Worm (Caenorhabditis elegans): Measurements from ENCODE around the gene str-86.

str-86 gene

ce11 chrV:8985740-8986139 lies 2.2 kb upstream of the str-86 start, which contains the start of gene str-85:
Gene str-85 (minus strand): TSS chrV:8985840.
- no peak for TF ChIP-seq flt-1 (GFP tag; IDR thresholded peaks at IDR 0.05)
- no peak for TF ChIP-seq T22C8.4 (GFP tag; IDR thresholded peaks at IDR 0.05)

DNA sequence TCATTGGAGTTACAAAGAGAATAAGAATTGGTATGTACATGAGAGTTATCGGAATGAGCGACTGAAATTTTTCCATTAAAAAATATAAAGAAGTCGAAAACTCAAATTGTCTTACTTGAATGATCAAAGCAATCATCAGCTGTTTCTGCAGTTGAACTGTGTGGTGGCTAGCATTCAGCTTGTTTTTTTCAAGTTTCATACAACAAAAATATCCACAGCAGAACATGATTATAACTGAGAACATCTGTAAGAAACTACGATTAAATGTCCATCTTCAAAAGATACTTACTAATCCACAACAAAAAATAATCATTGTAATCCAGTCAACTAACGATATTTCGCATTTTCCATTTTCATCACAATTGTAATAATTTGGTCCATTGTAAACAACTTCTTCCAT lies 1.3 kb upstream of the str-86 start:
- no peak for TF ChIP-seq ref-1 (GFP tag; conservative IDR thresholded peaks at IDR 0.05)
- no peak for TF ChIP-seq ztf-23 (GFP tag; IDR thresholded peaks at IDR 0.05)
- TF ChIP-seq cog-1 (tag; optimal IDR thresholded peaks at IDR 0.05), result no peak
- no peak for TF ChIP-seq flt-1 (GFP tag; IDR thresholded peaks at IDR 0.05)

DNA sequence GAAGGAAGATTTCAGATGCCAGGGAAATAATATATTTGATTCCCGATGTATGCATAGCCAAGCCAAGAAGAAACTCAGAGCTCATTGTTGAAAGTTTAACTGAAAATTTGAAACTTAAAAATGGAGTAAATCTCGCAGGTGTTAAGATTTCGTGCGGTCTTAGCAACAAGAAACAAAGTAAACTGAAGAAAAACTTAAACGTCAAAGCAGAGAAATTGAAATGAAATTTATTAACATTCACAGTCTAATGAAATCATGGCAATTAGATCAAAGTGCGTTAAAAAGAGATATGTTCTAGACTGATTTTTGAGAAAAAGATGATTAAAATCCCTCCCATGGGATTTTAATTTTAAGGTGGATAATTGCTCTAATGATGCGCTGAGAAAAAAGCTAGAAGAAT lies 2.7 kb downstream of the str-86 start, which contains the start of gene str-84:
Gene str-84 (minus strand): TSS at position 101 of the 400 bp plus-strand sequence.
- TF ChIP-seq tab-1 (GFP tag; IDR thresholded peaks at IDR 0.05), result no peak
- no peak for TF ChIP-seq med-1 (GFP tag; optimal IDR thresholded peaks at IDR 0.05; ENCODE audit: insufficient read depth)
- TF ChIP-seq klf-2 (GFP tag; conservative IDR thresholded peaks at IDR 0.05), result no peak
- TF ChIP-seq T22C8.4 (GFP tag; IDR thresholded peaks at IDR 0.05), result no peak
- TF ChIP-seq ztf-29 (GFP tag; IDR thresholded peaks at IDR 0.05), result no peak
- no peak for TF ChIP-seq cog-1 (tag; optimal IDR thresholded peaks at IDR 0.05)
- no peak for TF ChIP-seq ztf-23 (GFP tag; IDR thresholded peaks at IDR 0.05)
- no peak for TF ChIP-seq ref-1 (GFP tag; conservative IDR thresholded peaks at IDR 0.05)
- TF ChIP-seq flt-1 (GFP tag; IDR thresholded peaks at IDR 0.05), result no peak

- TF ChIP-seq med-1 (GFP tag; optimal IDR thresholded peaks at IDR 0.05; ENCODE audit: insufficient read depth) (no peak), ref-1 (GFP tag; conservative IDR thresholded peaks at IDR 0.05) (no peak)
Measured at ce11 chrV:8977895-8978294, 5.6 kb downstream of the str-86 start.

ce11 chrV:8974889-8975422 lies 8.5 kb downstream of the str-86 start, which contains the start of gene nhr-143:
Gene nhr-143 (minus strand): TSS chrV:8974939.
- TF ChIP-seq cog-1 (tag; optimal IDR thresholded peaks at IDR 0.05), result no peak
- TF ChIP-seq flt-1 (GFP tag; IDR thresholded peaks at IDR 0.05), result no peak
- TF ChIP-seq ref-1 (GFP tag; conservative IDR thresholded peaks at IDR 0.05), result no peak
- no peak for TF ChIP-seq klf-2 (GFP tag; conservative IDR thresholded peaks at IDR 0.05)
- no peak for TF ChIP-seq tab-1 (GFP tag; IDR thresholded peaks at IDR 0.05)
- TF ChIP-seq ztf-23 (GFP tag; IDR thresholded peaks at IDR 0.05), result no peak
- TF ChIP-seq T22C8.4 (GFP tag; IDR thresholded peaks at IDR 0.05), result no peak
- TF ChIP-seq ztf-29 (GFP tag; IDR thresholded peaks at IDR 0.05), result no peak
- TF ChIP-seq med-1 (GFP tag; optimal IDR thresholded peaks at IDR 0.05; ENCODE audit: insufficient read depth), result no peak

DNA sequence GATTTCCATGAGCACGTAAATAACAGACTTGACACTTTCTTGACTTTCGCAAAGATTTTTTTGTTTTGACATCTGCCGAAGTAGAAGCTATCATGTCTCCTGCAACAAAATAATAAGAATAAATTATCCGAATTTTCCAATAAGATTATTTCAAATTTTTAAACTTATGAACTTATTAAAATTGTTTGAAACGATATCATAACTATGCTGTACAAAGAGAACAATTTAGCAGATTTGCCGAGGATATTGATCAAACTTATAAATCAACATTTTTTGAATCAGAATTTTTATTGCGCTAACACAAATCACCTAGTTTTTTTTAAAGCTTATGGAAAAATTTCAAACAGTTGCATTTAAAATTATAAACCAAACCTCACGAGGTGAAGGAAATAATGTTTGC lies 11.2 kb downstream of the str-86 start, which contains the start of gene nhr-195:
Gene nhr-195 (minus strand): TSS at position 101 of the 400 bp plus-strand sequence.
- TF ChIP-seq tab-1 (GFP tag; IDR thresholded peaks at IDR 0.05), result no peak
- TF ChIP-seq flt-1 (GFP tag; IDR thresholded peaks at IDR 0.05), result no peak
- TF ChIP-seq T22C8.4 (GFP tag; IDR thresholded peaks at IDR 0.05), result no peak
- TF ChIP-seq klf-2 (GFP tag; conservative IDR thresholded peaks at IDR 0.05), result no peak
- no peak for TF ChIP-seq cog-1 (tag; optimal IDR thresholded peaks at IDR 0.05)
- no peak for TF ChIP-seq ref-1 (GFP tag; conservative IDR thresholded peaks at IDR 0.05)
- TF ChIP-seq med-1 (GFP tag; optimal IDR thresholded peaks at IDR 0.05; ENCODE audit: insufficient read depth), result no peak
- no peak for TF ChIP-seq ztf-23 (GFP tag; IDR thresholded peaks at IDR 0.05)
- TF ChIP-seq ztf-29 (GFP tag; IDR thresholded peaks at IDR 0.05), result no peak

- no peak for TF ChIP-seq tab-1 (GFP tag; IDR thresholded peaks at IDR 0.05)
- no peak for TF ChIP-seq ref-1 (GFP tag; conservative IDR thresholded peaks at IDR 0.05)
Measured at ce11 chrV:8966086-8966485, 17.4 kb downstream of the str-86 start, which contains the start of gene nhr-219. Gene nhr-219 (minus strand): TSS chrV:8966186.

DNA sequence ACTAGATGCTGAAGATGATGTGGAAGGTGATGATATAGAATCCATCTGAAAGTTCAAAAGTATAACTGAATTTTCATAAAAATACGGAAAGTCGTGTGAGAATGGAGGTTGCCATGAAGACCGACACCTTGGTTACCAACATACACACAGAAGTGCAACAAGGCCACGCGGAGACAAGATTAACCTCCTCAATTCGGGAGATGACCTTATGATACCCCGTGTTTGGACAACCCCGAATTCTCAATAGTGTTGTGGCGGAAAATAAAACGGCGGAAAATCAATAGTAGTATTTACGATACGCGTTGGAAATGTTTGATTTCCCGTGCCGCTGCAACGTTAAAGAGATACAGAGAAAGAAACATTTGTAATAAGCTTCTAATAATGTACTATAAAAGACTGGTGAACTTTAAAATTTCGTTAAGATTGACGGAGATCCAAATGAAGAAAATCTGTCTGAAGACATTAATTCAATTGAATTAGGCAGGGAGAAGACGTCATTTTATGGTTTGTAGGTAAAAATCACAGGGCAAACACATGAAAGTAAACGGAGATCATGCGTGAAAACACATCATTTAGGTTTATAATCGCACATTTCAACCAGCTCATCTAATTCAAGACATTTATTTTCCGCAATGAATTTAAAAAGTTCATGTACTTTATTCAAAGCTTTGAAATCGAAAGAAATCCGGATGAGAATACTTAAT lies 19.3 kb downstream of the str-86 start, which contains the start of gene nhr-44:
Gene nhr-44 (minus strand): TSS at position 51 of the 704 bp plus-strand sequence.
- TF ChIP-seq flt-1 (GFP tag; IDR thresholded peaks at IDR 0.05) (no peak), ztf-29 (GFP tag; IDR thresholded peaks at IDR 0.05) (no peak), ztf-23 (GFP tag; IDR thresholded peaks at IDR 0.05) (no peak), cog-1 (tag; optimal IDR thresholded peaks at IDR 0.05) (no peak), klf-2 (GFP tag; conservative IDR thresholded peaks at IDR 0.05) (no peak), med-1 (GFP tag; optimal IDR thresholded peaks at IDR 0.05; ENCODE audit: insufficient read depth) (no peak), T22C8.4 (GFP tag; IDR thresholded peaks at IDR 0.05) (no peak), ref-1 (GFP tag; conservative IDR thresholded peaks at IDR 0.05) (no peak), tab-1 (GFP tag; IDR thresholded peaks at IDR 0.05) (no peak)

DNA sequence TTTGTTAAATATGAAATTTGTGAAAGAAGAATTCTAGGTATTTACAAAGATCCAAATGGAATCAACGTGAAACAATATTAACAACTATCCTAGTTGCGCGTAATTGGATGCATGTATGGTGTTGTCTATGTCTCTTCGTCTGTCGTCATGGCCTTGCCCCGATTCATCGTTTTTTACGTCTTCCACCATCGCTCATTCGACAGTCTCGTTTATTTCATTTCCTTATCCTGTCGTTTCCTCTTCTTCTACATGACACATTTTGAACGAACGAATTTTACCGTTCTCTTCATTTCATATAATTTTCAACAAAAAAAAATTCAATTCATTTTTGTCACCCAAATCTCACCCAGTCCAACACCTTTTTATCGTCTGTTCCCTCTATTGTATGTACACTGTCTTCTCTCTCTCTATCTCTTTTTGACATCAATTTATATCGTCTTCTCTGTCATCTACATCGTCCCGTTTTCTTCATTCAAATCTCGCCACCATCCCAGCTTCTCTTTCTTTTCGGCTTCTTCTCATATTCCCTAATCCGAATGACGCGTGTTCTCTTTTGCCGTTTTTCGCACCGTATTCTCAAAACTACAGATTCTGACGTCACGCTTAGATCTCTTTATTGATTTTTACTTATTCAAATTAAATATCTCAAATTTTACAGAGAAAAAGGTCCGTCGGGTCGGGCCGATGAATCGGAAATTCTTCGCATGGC lies 27.0 kb downstream of the str-86 start, which contains the start of gene ttc-17:
Gene ttc-17 (plus strand): TSS at position 659 of the 709 bp plus-strand sequence.
- TF ChIP-seq flt-1 (GFP tag; IDR thresholded peaks at IDR 0.05) (no peak), tab-1 (GFP tag; IDR thresholded peaks at IDR 0.05) (no peak), T22C8.4 (GFP tag; IDR thresholded peaks at IDR 0.05) (0 out of 2 replicates have a peak, but pooled peaks have one; percentile 12), ztf-29 (GFP tag; IDR thresholded peaks at IDR 0.05) (peak; percentile 69; the same call in 1 of the 2 replicates)

DNA sequence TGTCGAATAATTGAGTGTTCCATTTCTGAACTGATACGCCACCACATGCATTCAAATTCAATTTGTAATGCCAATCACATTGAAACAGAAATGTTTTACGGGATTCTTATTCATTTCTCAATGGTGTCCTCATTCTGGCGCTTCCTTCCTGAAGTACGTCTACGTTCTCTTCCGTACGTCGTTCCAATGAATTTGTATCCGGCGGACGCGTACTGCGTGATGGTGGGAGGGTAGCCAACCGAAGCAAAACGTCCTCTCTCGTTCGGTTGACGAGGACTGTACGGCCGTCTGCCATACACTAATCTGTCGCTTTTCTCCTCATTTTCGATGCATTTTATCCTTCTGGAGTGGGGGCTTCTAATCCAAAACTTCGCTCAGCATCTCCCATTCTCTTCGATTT lies 33.6 kb downstream of the str-86 start:
- TF ChIP-seq ztf-29 (GFP tag; IDR thresholded peaks at IDR 0.05) (no peak), ztf-23 (GFP tag; IDR thresholded peaks at IDR 0.05) (no peak), med-1 (GFP tag; optimal IDR thresholded peaks at IDR 0.05; ENCODE audit: insufficient read depth) (no peak), klf-2 (GFP tag; conservative IDR thresholded peaks at IDR 0.05) (no peak), T22C8.4 (GFP tag; IDR thresholded peaks at IDR 0.05) (no peak), flt-1 (GFP tag; IDR thresholded peaks at IDR 0.05) (no peak), ref-1 (GFP tag; conservative IDR thresholded peaks at IDR 0.05) (no peak), cog-1 (tag; optimal IDR thresholded peaks at IDR 0.05) (no peak), tab-1 (GFP tag; IDR thresholded peaks at IDR 0.05) (no peak)
